Worm (Caenorhabditis elegans): ENCODE data around the gene ckr-2.
"Not testable (repeated sequence)": the region's sequence is repeated elsewhere in the genome, so short reads cannot be mapped to it uniquely, and the experiment has no call there.

ce11 chrIII:2013876-2014474 is 7.4 kb downstream of the ckr-2 start:
- TF ChIP-seq unc-39 (tag; optimal IDR thresholded peaks at IDR 0.05); nhr-77 (tag; optimal IDR thresholded peaks at IDR 0.05); ama-1 (optimal IDR thresholded peaks at IDR 0.05); ceh-9 (tag; optimal IDR thresholded peaks at IDR 0.05); egl-27 (tag; optimal IDR thresholded peaks at IDR 0.05); nhr-11 (tag; optimal IDR thresholded peaks at IDR 0.05); unc-62 (GFP tag; optimal IDR thresholded peaks at IDR 0.05); jun-1 (tag; optimal IDR thresholded peaks at IDR 0.05); daf-12 (tag; optimal IDR thresholded peaks at IDR 0.05); nhr-25 (tag; optimal IDR thresholded peaks at IDR 0.05); zag-1 (tag; optimal IDR thresholded peaks at IDR 0.05); nhr-237 (tag; optimal IDR thresholded peaks at IDR 0.05); nhr-43 (tag; optimal IDR thresholded peaks at IDR 0.05; ENCODE audit: poor library complexity, severe bottlenecking): not testable (repeated sequence)

All from whole organism, L3 larva.